Worm (Caenorhabditis elegans): Measurements from ENCODE around the gene ZK673.2.

DNA sequence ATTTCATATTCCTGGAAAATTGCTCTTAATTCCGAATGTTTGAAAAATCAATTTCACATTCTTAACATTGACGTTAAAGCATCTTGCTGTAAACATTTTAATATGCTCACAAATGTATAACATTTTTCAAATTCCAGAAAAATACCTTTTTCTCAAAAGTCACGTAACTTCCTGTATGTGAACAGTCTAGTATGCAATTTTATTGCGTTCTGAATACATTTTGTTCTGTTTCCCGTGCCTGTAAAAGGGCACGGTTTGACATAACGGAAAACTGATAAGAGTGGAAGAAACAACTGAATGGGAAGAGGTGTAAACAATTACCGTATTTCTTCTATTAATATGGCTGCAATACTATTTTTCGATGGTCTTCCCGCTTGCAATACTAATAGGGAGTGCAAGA, 34.8 kb downstream of the ZK673.2 start:
- TF ChIP-seq ama-1 (optimal IDR thresholded peaks at IDR 0.05) (no peak), hmg-4 (GFP tag; optimal IDR thresholded peaks at IDR 0.05) (no peak), hmbx-1 (tag; optimal IDR thresholded peaks at IDR 0.05) (no peak), tbx-37 (GFP tag; conservative IDR thresholded peaks at IDR 0.05) (no peak), sea-1 (GFP tag; conservative IDR thresholded peaks at IDR 0.05) (no peak), scrt-1 (GFP tag; IDR thresholded peaks at IDR 0.05) (no peak), hnd-1 (tag; optimal IDR thresholded peaks at IDR 0.05) (no peak), flt-1 (GFP tag; IDR thresholded peaks at IDR 0.05) (no peak), B0310.2 (tag; optimal IDR thresholded peaks at IDR 0.05) (no peak), ceh-13 (GFP tag; optimal IDR thresholded peaks at IDR 0.05) (no peak), pes-1 (GFP tag; IDR thresholded peaks at IDR 0.05) (no peak), ets-7 (tag; optimal IDR thresholded peaks at IDR 0.05) (no peak), aly-1 (tag; optimal IDR thresholded peaks at IDR 0.05) (no peak)
